Worm (Caenorhabditis elegans) whole organism, young adult: ENCODE results near the gene C28H8.2.

Experiments
- B0019.2 ChIP-seq: fragments of 200-800 bp; sonication (Bioruptor generic); conservative IDR thresholded peaks from 2 replicates; pipeline ENCODE4 v1.3.6; 2022; ENCODE audit warnings: missing genetic modification reagents, missing genetic modification characterization, missing compliant biosample characterization
- B0261.1 ChIP-seq: sonication (generic microtip); optimal IDR thresholded peaks from 2 replicates; lab custom pipeline; 2016; ENCODE audit warnings: mild to moderate bottlenecking, missing genetic modification characterization, moderate library complexity, missing compliant biosample characterization
- C06A6.2 ChIP-seq: fragments of 200-800 bp; sonication (Bioruptor generic); conservative IDR thresholded peaks from 2 replicates; pipeline ENCODE4 v1.3.6; 2022; ENCODE audit warnings: missing genetic modification characterization, missing compliant biosample characterization
- D2030.7 ChIP-seq: fragments of 200-800 bp; sonication (Bioruptor generic); IDR thresholded peaks from 2 replicates; pipeline ENCODE4 v1.3.6; 2022; ENCODE audit warnings: missing genetic modification reagents, missing genetic modification characterization, missing compliant biosample characterization
- F33H1.4 ChIP-seq: fragments of 200-800 bp; sonication (Bioruptor generic); IDR thresholded peaks from 2 replicates; pipeline ENCODE4 v1.3.6; 2022; ENCODE audit warnings: missing genetic modification reagents, missing genetic modification characterization, missing compliant biosample characterization
- F57A8.1 ChIP-seq: fragments of 200-800 bp; sonication (Bioruptor generic); optimal IDR thresholded peaks from 2 replicates; lab custom pipeline; 2018; ENCODE audit warnings: mild to moderate bottlenecking, missing genetic modification characterization, moderate library complexity, missing compliant biosample characterization
- K11D2.4 ChIP-seq: fragments of 200-800 bp; sonication (Bioruptor generic); IDR thresholded peaks from 2 replicates; pipeline ENCODE4 v1.3.6; 2022; ENCODE audit warnings: missing genetic modification reagents, missing genetic modification characterization, missing compliant biosample characterization
- K12H6.12 ChIP-seq: fragments of 200-800 bp; sonication (Bioruptor generic); optimal IDR thresholded peaks from 2 replicates; lab custom pipeline; 2018; ENCODE audit warnings: mild to moderate bottlenecking, missing genetic modification characterization, missing compliant biosample characterization
- T26A5.8 ChIP-seq: sonication (generic microtip); optimal IDR thresholded peaks from 2 replicates; lab custom pipeline; 2016; ENCODE audit warnings: missing genetic modification characterization, missing compliant biosample characterization
- Y67H2A.10 ChIP-seq: fragments of 200-800 bp; sonication (Bioruptor generic); conservative IDR thresholded peaks from 2 replicates; pipeline ENCODE4 v1.3.6; 2022; ENCODE audit warnings: missing genetic modification reagents, missing genetic modification characterization, missing compliant biosample characterization
- Y95B8A.8 ChIP-seq: fragments of 200-800 bp; sonication (Bioruptor generic); IDR thresholded peaks from 2 replicates; pipeline ENCODE4 v1.3.6; 2022; ENCODE audit warnings: missing genetic modification reagents, missing genetic modification characterization, missing compliant biosample characterization
- attf-5 ChIP-seq: fragments of 200-800 bp; sonication (Bioruptor generic); optimal IDR thresholded peaks from 2 replicates; lab custom pipeline; 2018; ENCODE audit warnings: mild to moderate bottlenecking, missing genetic modification characterization, missing compliant biosample characterization
- cebp-1 ChIP-seq, 2 experiments: fragments of 200-800 bp in 1 of 2; sonication (Bioruptor generic) in 1 of 2; sonication (generic microtip) in 1 of 2; IDR thresholded peaks in 1 of 2; optimal IDR thresholded peaks in 1 of 2; 2 replicates each; pipeline versions ENCODE4 v1.3.6 to Lab custom; 2017 to 2022; ENCODE audit warnings: missing compliant biosample characterization in 2 of 2, missing genetic modification characterization in 2 of 2, mild to moderate bottlenecking in 1 of 2, missing genetic modification reagents in 1 of 2, moderate library complexity in 1 of 2
- ceh-27 ChIP-seq: fragments of 200-800 bp; sonication (Bioruptor generic); optimal IDR thresholded peaks from 2 replicates; lab custom pipeline; 2018; ENCODE audit warnings: mild to moderate bottlenecking, missing genetic modification characterization, moderate library complexity, missing compliant biosample characterization
- ceh-40 ChIP-seq: fragments of 200-800 bp; sonication (Bioruptor generic); IDR thresholded peaks from 2 replicates; pipeline ENCODE4 v1.3.6; 2022; ENCODE audit warnings: missing genetic modification characterization, missing compliant biosample characterization
- chd-7 ChIP-seq: sonication (generic microtip); optimal IDR thresholded peaks from 2 replicates; lab custom pipeline; 2016; ENCODE audit warnings: mild to moderate bottlenecking, missing genetic modification characterization, moderate library complexity, missing compliant biosample characterization
- die-1 ChIP-seq: sonication (generic microtip); optimal IDR thresholded peaks from 2 replicates; lab custom pipeline; 2016; ENCODE audit warnings: missing genotype, mild to moderate bottlenecking, missing genetic modification characterization, missing compliant biosample characterization
- dox-1 ChIP-seq: fragments of 200-800 bp; sonication (Bioruptor generic); IDR thresholded peaks from 2 replicates; pipeline ENCODE4 v1.3.6; 2022; ENCODE audit warnings: missing genetic modification reagents, missing genetic modification characterization, missing compliant biosample characterization
- ekl-4 ChIP-seq: fragments of 200-800 bp; sonication (Bioruptor generic); IDR thresholded peaks from 2 replicates; pipeline ENCODE4 v1.3.6; 2022; ENCODE audit warnings: missing genetic modification reagents, missing genetic modification characterization, missing compliant biosample characterization
- fkh-3 ChIP-seq: sonication (generic microtip); optimal IDR thresholded peaks from 2 replicates; lab custom pipeline; 2016; ENCODE audit warnings: mild to moderate bottlenecking, missing genetic modification characterization, missing compliant biosample characterization
- gei-17 ChIP-seq: fragments of 200-800 bp; sonication (Bioruptor generic); optimal IDR thresholded peaks from 2 replicates; lab custom pipeline; 2018; ENCODE audit warnings: mild to moderate bottlenecking, missing genetic modification characterization, missing compliant biosample characterization
- him-1 ChIP-seq: sonication (generic microtip); optimal IDR thresholded peaks from 2 replicates; lab custom pipeline; 2016; ENCODE audit warnings: missing genotype, missing genetic modification reagents, missing genetic modification characterization, missing compliant biosample characterization
- hsf-1 ChIP-seq: fragments of 200-800 bp; sonication (Bioruptor generic); IDR thresholded peaks from 2 replicates; pipeline ENCODE4 v1.3.6; 2022; ENCODE audit warnings: missing genetic modification reagents, missing genetic modification characterization, missing compliant biosample characterization
- let-607 ChIP-seq, 2 experiments: fragments of 200-800 bp in 1 of 2; sonication (Bioruptor generic) in 1 of 2; sonication (generic microtip) in 1 of 2; optimal IDR thresholded peaks; 2 replicates each; lab custom pipeline; 2016 to 2018; ENCODE audit warnings: mild to moderate bottlenecking in 2 of 2, missing compliant biosample characterization in 2 of 2, missing genetic modification characterization in 2 of 2, moderate library complexity in 2 of 2, missing genotype in 1 of 2
- lin-26 ChIP-seq: fragments of 200-800 bp; sonication (Bioruptor generic); IDR thresholded peaks from 2 replicates; pipeline ENCODE4 v1.3.6; 2022; ENCODE audit warnings: missing genetic modification reagents, missing genetic modification characterization, missing compliant biosample characterization
- lin-35 ChIP-seq, 3 experiments: fragments of 150-350 bp in 2 of 3; sonication (generic microtip) in 1 of 3; optimal IDR thresholded peaks; 2 replicates each; lab custom pipeline; 2014 to 2018; ENCODE audit warnings: missing biosample characterization in 3 of 3, missing genetic modification characterization in 3 of 3, missing genetic modification reagents in 3 of 3
- lin-40 ChIP-seq: sonication (generic microtip); optimal IDR thresholded peaks from 2 replicates; lab custom pipeline; 2016; ENCODE audit warnings: missing genetic modification characterization, mild to moderate bottlenecking, missing compliant biosample characterization, missing genotype, missing genetic modification reagents
- lsl-1 ChIP-seq: fragments of 200-800 bp; sonication (Bioruptor generic); optimal IDR thresholded peaks from 2 replicates; lab custom pipeline; 2018; ENCODE audit warnings: mild to moderate bottlenecking, missing genetic modification characterization, moderate library complexity, missing compliant biosample characterization
- madf-10 ChIP-seq: sonication (generic microtip); optimal IDR thresholded peaks from 2 replicates; lab custom pipeline; 2016; ENCODE audit warnings: mild to moderate bottlenecking, missing genetic modification characterization, missing compliant biosample characterization
- mel-28 ChIP-seq: sonication (generic microtip); optimal IDR thresholded peaks from 2 replicates; lab custom pipeline; 2016; ENCODE audit warnings: borderline replicate concordance, mild to moderate bottlenecking, missing genetic modification characterization, missing compliant biosample characterization
- nhr-27 ChIP-seq: fragments of 200-800 bp; sonication (Bioruptor generic); optimal IDR thresholded peaks from 2 replicates; lab custom pipeline; 2018; ENCODE audit warnings: mild to moderate bottlenecking, missing genetic modification characterization, moderate library complexity, missing compliant biosample characterization
- nhr-80 ChIP-seq: sonication (generic microtip); optimal IDR thresholded peaks from 2 replicates; lab custom pipeline; 2016; ENCODE audit warnings: missing genetic modification characterization, missing compliant biosample characterization
- nhr-90 ChIP-seq: sonication (generic microtip); optimal IDR thresholded peaks from 2 replicates; lab custom pipeline; 2016; ENCODE audit warnings: missing genotype, mild to moderate bottlenecking, missing genetic modification characterization, missing compliant biosample characterization
- pbrm-1 ChIP-seq: fragments of 200-800 bp; sonication (Bioruptor generic); IDR thresholded peaks from 2 replicates; pipeline ENCODE4 v1.3.6; 2022; ENCODE audit warnings: missing genetic modification reagents, missing genetic modification characterization, missing compliant biosample characterization
- repo-1 ChIP-seq: sonication (generic microtip); optimal IDR thresholded peaks from 2 replicates; lab custom pipeline; 2017; ENCODE audit warnings: mild to moderate bottlenecking, missing genetic modification characterization, missing compliant biosample characterization
- snpc-1.3 ChIP-seq: sonication (generic microtip); optimal IDR thresholded peaks from 2 replicates; lab custom pipeline; 2017; ENCODE audit warnings: missing genetic modification characterization, mild to moderate bottlenecking, missing compliant biosample characterization, antibody characterized with exemption, moderate library complexity, missing genotype, missing genetic modification reagents; ENCODE audit not compliant: insufficient read depth
- tbp1 ChIP-seq: fragments of 200-800 bp; sonication (Bioruptor generic); optimal IDR thresholded peaks from 2 replicates; lab custom pipeline; 2018; ENCODE audit warnings: mild to moderate bottlenecking, missing genetic modification characterization, missing compliant biosample characterization
- unc-130 ChIP-seq: sonication (generic microtip); optimal IDR thresholded peaks from 2 replicates; lab custom pipeline; 2016; ENCODE audit warnings: missing genetic modification reagents, missing genetic modification characterization, missing compliant biosample characterization
- xnd-1 ChIP-seq: sonication (generic microtip); optimal IDR thresholded peaks from 2 replicates; lab custom pipeline; 2016; ENCODE audit warnings: missing genotype, missing genetic modification reagents, missing genetic modification characterization, missing compliant biosample characterization
- zim-3 ChIP-seq: sonication (generic microtip); optimal IDR thresholded peaks from 2 replicates; lab custom pipeline; 2017; ENCODE audit warnings: mild to moderate bottlenecking, missing genetic modification characterization, moderate library complexity, missing compliant biosample characterization
- ztf-22 ChIP-seq: fragments of 200-800 bp; sonication (Bioruptor generic); optimal IDR thresholded peaks from 2 replicates; lab custom pipeline; 2018; ENCODE audit warnings: mild to moderate bottlenecking, missing genetic modification characterization, moderate library complexity, missing compliant biosample characterization
- ztf-26 ChIP-seq: sonication (generic microtip); optimal IDR thresholded peaks from 2 replicates; lab custom pipeline; 2017; ENCODE audit warnings: missing genetic modification characterization, missing compliant biosample characterization

The C28H8.2 gene

DNA sequence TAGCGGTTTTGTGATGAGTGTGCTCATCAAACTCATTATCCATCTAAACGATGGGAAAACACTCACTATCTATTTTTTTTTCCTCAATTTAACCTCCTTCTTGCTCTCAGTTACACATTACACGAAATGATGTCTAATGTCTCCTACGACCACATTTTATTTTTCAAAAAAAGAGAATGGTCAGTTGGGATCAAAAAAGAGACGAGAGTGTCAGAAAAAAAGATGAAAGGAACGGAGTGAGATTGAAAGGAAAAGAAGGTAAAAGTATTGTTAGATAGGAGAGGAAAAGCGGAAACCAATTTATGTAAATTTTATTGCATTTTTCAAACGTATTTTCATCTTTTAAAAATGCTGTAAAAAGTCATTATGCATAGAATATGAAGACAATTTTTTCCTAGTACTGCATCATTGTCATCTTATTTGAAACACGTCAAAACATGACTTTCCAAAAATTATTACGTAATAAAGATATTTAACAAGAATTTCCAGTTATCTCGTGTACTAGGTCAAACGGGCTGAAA, 14.1 kb downstream of the C28H8.2 start:
- no peak for TF ChIP-seq pbrm-1 (GFP tag; lab: Robert Waterston, UW)
- no peak for TF ChIP-seq lsl-1 (GFP tag; lab: Kevin White, UChicago)
- TF ChIP-seq Y67H2A.10 (GFP tag; lab: Robert Waterston, UW): no peak
- TF ChIP-seq Y95B8A.8 (GFP tag; lab: Robert Waterston, UW): no peak
- no peak for TF ChIP-seq D2030.7
- no peak for TF ChIP-seq snpc-1.3 (tag; lab: Kevin White, UChicago)
- TF ChIP-seq gei-17 (GFP tag; lab: Kevin White, UChicago): no peak
- no peak for TF ChIP-seq nhr-27 (tag; lab: Kevin White, UChicago)
- no peak for TF ChIP-seq dox-1 (GFP tag; lab: Robert Waterston, UW)
- no peak for TF ChIP-seq repo-1 (tag; lab: Kevin White, UChicago)
- no peak for TF ChIP-seq lin-26 (GFP tag; lab: Robert Waterston, UW)
- TF ChIP-seq F33H1.4 (GFP tag; lab: Robert Waterston, UW): no peak
- TF ChIP-seq ztf-22 (GFP tag; lab: Kevin White, UChicago): no peak
- TF ChIP-seq T26A5.8 (tag; lab: Kevin White, UChicago): no peak
- TF ChIP-seq ceh-40: no peak
- no peak for TF ChIP-seq nhr-90 (tag; lab: Kevin White, UChicago)
- no peak for TF ChIP-seq cebp-1 (GFP tag; IDR thresholded peaks at IDR 0.05; lab: Robert Waterston, UW)
- no peak for TF ChIP-seq cebp-1 (tag; optimal IDR thresholded peaks at IDR 0.05; lab: Kevin White, UChicago)
- TF ChIP-seq B0019.2 (GFP tag; lab: Robert Waterston, UW): no peak
- TF ChIP-seq tbp1 (GFP tag; lab: Kevin White, UChicago): no peak
- TF ChIP-seq B0261.1 (tag; lab: Kevin White, UChicago): no peak

DNA sequence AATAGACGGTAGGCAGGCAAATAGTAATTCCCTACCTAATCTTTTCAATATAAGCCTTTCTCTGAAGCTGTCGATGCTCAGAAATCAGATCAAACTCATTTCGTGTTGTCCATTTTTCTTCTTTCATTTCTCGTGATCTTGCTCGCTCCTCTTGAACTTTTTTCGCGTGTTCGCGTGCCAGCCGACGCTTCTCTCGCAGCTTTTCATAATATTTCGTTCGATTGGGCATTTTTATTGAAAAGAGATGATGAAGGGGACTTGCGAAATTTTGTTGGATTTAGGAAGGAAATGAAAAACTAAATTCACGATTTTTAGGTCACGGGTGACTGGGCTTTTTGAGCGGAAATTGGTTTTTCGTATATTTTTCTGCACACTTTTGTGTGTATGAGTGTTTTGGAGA, 16.9 kb downstream of the C28H8.2 start, which contains the start of gene EGAP1.1:
EGAP1.1 (minus strand) TSS at position 229 of the 400 bp plus-strand sequence.
- TF ChIP-seq cebp-1 (GFP tag; IDR thresholded peaks at IDR 0.05; lab: Robert Waterston, UW): peak; percentile 62
- TF ChIP-seq cebp-1 (tag; optimal IDR thresholded peaks at IDR 0.05; lab: Kevin White, UChicago): peak; percentile 88
- no peak for TF ChIP-seq mel-28 (tag; lab: Kevin White, UChicago)
- TF ChIP-seq unc-130: no peak
- TF ChIP-seq madf-10 (tag; lab: Kevin White, UChicago): peak; percentile 17

DNA sequence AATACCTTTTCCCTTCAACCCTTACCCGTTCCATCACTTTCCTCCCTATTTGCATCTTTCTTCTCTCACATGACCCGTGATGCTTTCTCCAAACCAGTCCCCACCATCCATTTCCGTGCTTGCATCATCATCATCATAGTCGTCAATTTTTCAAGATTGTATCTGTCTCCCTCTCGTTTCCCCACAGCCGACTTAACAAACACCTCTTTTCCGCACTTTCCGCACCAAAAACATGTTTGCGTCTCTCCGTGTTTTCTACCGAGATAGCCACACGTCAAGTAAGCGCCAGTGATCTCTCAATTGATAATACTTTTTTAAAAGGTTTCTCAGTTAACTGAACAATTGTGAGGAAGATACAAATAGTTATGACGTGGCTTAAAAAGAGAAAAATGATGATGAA, 17.9 kb downstream of the C28H8.2 start:
- TF ChIP-seq Y95B8A.8 (GFP tag; lab: Robert Waterston, UW) (0 out of 2 replicates have a peak, but pooled peaks have one; percentile 24), zim-3 (tag; lab: Kevin White, UChicago) (no peak), madf-10 (tag; lab: Kevin White, UChicago) (peak; percentile 2), ceh-40 (no peak), C06A6.2 (peak; percentile 46; the same call in 1 of the 2 replicates), attf-5 (GFP tag; lab: Kevin White, UChicago) (peak; percentile 27), die-1 (peak; percentile 36), chd-7 (peak; percentile 29), ztf-26 (tag; lab: Kevin White, UChicago) (peak; percentile 39), K12H6.12 (peak; percentile 57), him-1 (no peak), ceh-27 (GFP tag; lab: Kevin White, UChicago) (peak; percentile 17), nhr-80 (tag; lab: Kevin White, UChicago) (peak; percentile 66), lin-40 (tag; lab: Kevin White, UChicago) (peak; percentile 61), lin-35 (GFP tag; optimal IDR thresholded peaks at IDR 0.05; lab: Kevin White, UChicago) (peak in 1 of 3 experiments; percentile 29), hsf-1 (GFP tag; lab: Robert Waterston, UW) (no peak), ekl-4 (GFP tag; lab: Robert Waterston, UW) (0 out of 2 replicates have a peak, but pooled peaks have one; percentile 16), F57A8.1 (no peak), let-607 (tag; optimal IDR thresholded peaks at IDR 0.05; lab: Kevin White, UChicago) (peak in 1 of 2 experiments; percentile 24), fkh-3 (no peak), cebp-1 (GFP tag; IDR thresholded peaks at IDR 0.05; lab: Robert Waterston, UW) (no peak), cebp-1 (tag; optimal IDR thresholded peaks at IDR 0.05; lab: Kevin White, UChicago) (peak; percentile 72), K11D2.4 (GFP tag; lab: Robert Waterston, UW) (0 out of 2 replicates have a peak, but pooled peaks have one; percentile 13), xnd-1 (tag; lab: Kevin White, UChicago) (no peak), B0261.1 (tag; lab: Kevin White, UChicago) (no peak)
